Fruit fly (Drosophila melanogaster): Measurements from ENCODE around the gene grp.

Gene grp

DNA sequence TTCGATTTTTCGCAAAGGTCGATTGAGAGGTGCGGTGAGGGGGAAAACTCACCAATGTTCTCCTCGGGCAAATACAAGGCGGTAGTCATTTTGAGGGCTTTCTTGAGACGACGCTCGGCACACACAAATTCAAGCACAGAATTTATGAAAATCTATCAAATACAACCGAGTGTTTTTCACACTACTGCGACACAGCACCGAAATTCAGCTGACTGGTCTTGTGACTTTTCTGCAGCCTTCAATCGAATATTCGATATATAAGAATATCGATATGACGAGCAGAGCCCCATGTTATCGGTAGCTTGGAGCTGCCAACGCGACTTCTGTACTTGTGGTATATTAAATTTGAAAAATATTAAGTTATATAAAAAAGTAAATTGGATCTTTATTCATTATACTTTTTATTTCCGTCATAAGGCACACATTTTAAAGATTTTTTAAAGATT, 47.7 kb downstream of the grp start, which contains the start of gene VhaSFD (continued):
- TF ChIP-seq otp (GFP tag; IDR thresholded peaks at IDR 0.05) (no peak), CG7839 (tag; optimal IDR thresholded peaks at IDR 0.05) (no peak), GATAe (GFP tag; conservative IDR thresholded peaks at IDR 0.05) (no peak), CG12104 (GFP tag; optimal IDR thresholded peaks at IDR 0.05) (no peak), CG4424 (GFP tag; optimal IDR thresholded peaks at IDR 0.05) (no peak), toy (GFP tag; IDR thresholded peaks at IDR 0.05) (no peak), slp2 (GFP tag; optimal IDR thresholded peaks at IDR 0.05) (no peak), tna (GFP tag; IDR thresholded peaks at IDR 0.05; ENCODE audit: partially characterized antibody) (peak; percentile 32; the same call in 1 of the 2 replicates), CG4282 (GFP tag; optimal IDR thresholded peaks at IDR 0.05) (no peak), CG8290 (GFP tag; optimal IDR thresholded peaks at IDR 0.05) (no peak), CG8290 (tag; optimal IDR thresholded peaks at IDR 0.05) (peak in 1 of 2 experiments; percentile 71), ind (GFP tag; optimal IDR thresholded peaks at IDR 0.05) (no peak), CG2678 (tag; optimal IDR thresholded peaks at IDR 0.05) (no peak), CG17328 (GFP tag; IDR thresholded peaks at IDR 0.05) (0 out of 2 replicates have a peak, but pooled peaks have one; percentile 7), ap (GFP tag; IDR thresholded peaks at IDR 0.05) (no peak), bbx (GFP tag; IDR thresholded peaks at IDR 0.05; ENCODE audit: partially characterized antibody) (peak; percentile 73), CG12744 (GFP tag; optimal IDR thresholded peaks at IDR 0.05) (no peak), schlank (tag; optimal IDR thresholded peaks at IDR 0.05) (no peak), hb (GFP tag; IDR thresholded peaks at IDR 0.05; ENCODE audit: partially characterized antibody) (peak; percentile 50; the same call in 1 of the 3 replicates), HLH54F (GFP tag; optimal IDR thresholded peaks at IDR 0.05) (no peak), Asciz (GFP tag; optimal IDR thresholded peaks at IDR 0.05) (no peak), CG7372 (GFP tag; IDR thresholded peaks at IDR 0.05) (no peak), peb (GFP tag; IDR thresholded peaks at IDR 0.05) (no peak), CHES-1-like (GFP tag; optimal IDR thresholded peaks at IDR 0.05) (no peak), Dref (GFP tag; IDR thresholded peaks at IDR 0.05) (peak; percentile 94), D19B (GFP tag; optimal IDR thresholded peaks at IDR 0.05) (no peak), CG4854 (GFP tag; optimal IDR thresholded peaks at IDR 0.05) (no peak), ranshi (GFP tag; IDR thresholded peaks at IDR 0.05) (no peak), chinmo (GFP tag; IDR thresholded peaks at IDR 0.05; ENCODE audit: partially characterized antibody) (peak; percentile 80; the same call in 3 of the 4 replicates), ttk (GFP tag; IDR thresholded peaks at IDR 0.05) (no peak), gce (GFP tag; IDR thresholded peaks at IDR 0.05) (no peak), tx (GFP tag; optimal IDR thresholded peaks at IDR 0.05) (no peak), ewg (GFP tag; optimal IDR thresholded peaks at IDR 0.05) (no peak), Hr39 (optimal IDR thresholded peaks at IDR 0.05) (no peak), Oaz (GFP tag; IDR thresholded peaks at IDR 0.05) (no peak), pan (optimal IDR thresholded peaks at IDR 0.05) (no peak), pan (GFP tag; optimal IDR thresholded peaks at IDR 0.05 in 1 of 2, IDR thresholded peaks at IDR 0.05 in 1 of 2) (peak in 1 of 2 experiments; percentile 34), CG43689 (GFP tag; IDR thresholded peaks at IDR 0.05) (no peak), CG9609 (GFP tag; optimal IDR thresholded peaks at IDR 0.05) (no peak), dan (GFP tag; IDR thresholded peaks at IDR 0.05) (no peak), CG10321 (GFP tag; IDR thresholded peaks at IDR 0.05) (no peak), CG15479 (GFP tag; optimal IDR thresholded peaks at IDR 0.05) (no peak), Drgx (GFP tag; IDR thresholded peaks at IDR 0.05) (peak; percentile 38; the same call in 1 of the 2 replicates), CG2202 (tag; optimal IDR thresholded peaks at IDR 0.05) (no peak), C15 (GFP tag; IDR thresholded peaks at IDR 0.05) (no peak), Hsf (GFP tag; optimal IDR thresholded peaks at IDR 0.05) (no peak), wek (GFP tag; optimal IDR thresholded peaks at IDR 0.05) (no peak), CG8359 (GFP tag; optimal IDR thresholded peaks at IDR 0.05; ENCODE audit: borderline replicate concordance) (no peak), pfk (GFP tag; optimal IDR thresholded peaks at IDR 0.05) (no peak), CG8089 (GFP tag; optimal IDR thresholded peaks at IDR 0.05) (no peak), CG17359 (tag; optimal IDR thresholded peaks at IDR 0.05) (peak; percentile 16), CG17361 (GFP tag; IDR thresholded peaks at IDR 0.05) (0 out of 3 replicates have a peak, but pooled peaks have one; percentile 25), Xrp1 (GFP tag; IDR thresholded peaks at IDR 0.05) (no peak)
